Worm (Caenorhabditis elegans) whole organism, L1 larva: ENCODE measurements around the gene srsx-5.

Source experiments
- C16A3.4 ChIP-seq: fragments of 150-350 bp; optimal IDR thresholded peaks from 2 replicates; lab custom pipeline; 2014; ENCODE audit warnings: missing biosample characterization, missing genetic modification characterization
- C34B4.2 ChIP-seq: sonication (generic microtip); optimal IDR thresholded peaks from 2 replicates; lab custom pipeline; 2017; ENCODE audit warnings: mild to moderate bottlenecking, missing genetic modification characterization, missing compliant biosample characterization
- F16B12.6 ChIP-seq: fragments of 150-350 bp; optimal IDR thresholded peaks from 2 replicates; lab custom pipeline; 2014; ENCODE audit warnings: missing biosample characterization, missing genetic modification characterization
- aha-1 ChIP-seq: fragments of 150-350 bp; optimal IDR thresholded peaks from 2 replicates; lab custom pipeline; 2014; ENCODE audit warnings: missing biosample characterization, missing genetic modification characterization
- ama-1 ChIP-seq: fragments of 150-350 bp; optimal IDR thresholded peaks from 2 replicates; lab custom pipeline; 2014
- ceh-90 ChIP-seq: sonication (generic microtip); optimal IDR thresholded peaks from 2 replicates; lab custom pipeline; 2016; ENCODE audit warnings: missing genetic modification characterization, missing compliant biosample characterization
- ces-1 ChIP-seq: fragments of 150-350 bp; optimal IDR thresholded peaks from 2 replicates; lab custom pipeline; 2014; ENCODE audit warnings: missing biosample characterization, missing genetic modification reagents, missing genetic modification characterization
- dsc-1 ChIP-seq: sonication (generic microtip); optimal IDR thresholded peaks from 2 replicates; lab custom pipeline; 2016; ENCODE audit warnings: mild to moderate bottlenecking, missing genetic modification characterization, missing compliant biosample characterization
- efl-3 ChIP-seq: fragments of 200-800 bp; sonication (Bioruptor generic); optimal IDR thresholded peaks from 2 replicates; lab custom pipeline; 2018; ENCODE audit warnings: mild to moderate bottlenecking, missing genetic modification characterization, missing compliant biosample characterization
- fkh-4 ChIP-seq: sonication (generic microtip); optimal IDR thresholded peaks from 2 replicates; lab custom pipeline; 2016; ENCODE audit warnings: missing compliant biosample characterization, missing genetic modification characterization, borderline replicate concordance
- fkh-8 ChIP-seq: sonication (generic microtip); optimal IDR thresholded peaks from 2 replicates; lab custom pipeline; 2016; ENCODE audit warnings: mild to moderate bottlenecking, missing genetic modification characterization, missing compliant biosample characterization
- fos-1 ChIP-seq: fragments of 150-350 bp; optimal IDR thresholded peaks from 2 replicates; lab custom pipeline; 2014; ENCODE audit warnings: missing biosample characterization, missing genetic modification characterization
- hlh-4 ChIP-seq: sonication (generic microtip); optimal IDR thresholded peaks from 2 replicates; lab custom pipeline; 2016; ENCODE audit warnings: mild to moderate bottlenecking, missing genetic modification characterization, missing compliant biosample characterization
- jun-1 ChIP-seq: fragments of 150-350 bp; optimal IDR thresholded peaks from 2 replicates; lab custom pipeline; 2014; ENCODE audit warnings: missing biosample characterization, missing genetic modification reagents, missing genetic modification characterization
- lsy-2 ChIP-seq, 2 experiments: fragments of 150-350 bp; optimal IDR thresholded peaks; 2 replicates each; lab custom pipeline; 2014; ENCODE audit warnings: missing biosample characterization in 2 of 2, missing genetic modification characterization in 2 of 2
- mab-9 ChIP-seq: fragments of 200-800 bp; sonication (Bioruptor generic); IDR thresholded peaks from 2 replicates; pipeline ENCODE4 v1.3.6; 2022; ENCODE audit warnings: missing genetic modification reagents, missing genetic modification characterization, missing compliant biosample characterization
- mdl-1 ChIP-seq, 2 experiments: fragments of 150-350 bp; optimal IDR thresholded peaks; 2 replicates each; lab custom pipeline; 2014 to 2017; ENCODE audit warnings: missing biosample characterization in 2 of 2, missing genetic modification characterization in 2 of 2, inconsistent platforms in 1 of 2
- mef-2 ChIP-seq: fragments of 150-350 bp; optimal IDR thresholded peaks from 2 replicates; lab custom pipeline; 2014; ENCODE audit warnings: missing biosample characterization, missing genetic modification characterization
- nhr-20 ChIP-seq: sonication (generic microtip); optimal IDR thresholded peaks from 2 replicates; lab custom pipeline; 2016; ENCODE audit warnings: mild to moderate bottlenecking, missing genetic modification characterization, missing compliant biosample characterization
- nhr-28 ChIP-seq: fragments of 150-350 bp; optimal IDR thresholded peaks from 2 replicates; lab custom pipeline; 2014; ENCODE audit warnings: missing biosample characterization, missing genetic modification characterization
- nhr-47 ChIP-seq: sonication (generic microtip); optimal IDR thresholded peaks from 2 replicates; lab custom pipeline; 2016; ENCODE audit warnings: mild to moderate bottlenecking, missing genetic modification characterization, moderate library complexity, missing compliant biosample characterization
- nhr-71 ChIP-seq: sonication (generic microtip); optimal IDR thresholded peaks from 2 replicates; lab custom pipeline; 2016; ENCODE audit warnings: mild to moderate bottlenecking, missing genetic modification characterization, moderate library complexity, missing compliant biosample characterization
- nhr-76 ChIP-seq: sonication (generic microtip); optimal IDR thresholded peaks from 2 replicates; lab custom pipeline; 2017; ENCODE audit warnings: missing biosample characterization, missing genetic modification characterization
- nhr-84 ChIP-seq: sonication (generic microtip); optimal IDR thresholded peaks from 2 replicates; lab custom pipeline; 2017; ENCODE audit warnings: missing biosample characterization, missing genetic modification characterization
- nhr-85 ChIP-seq: sonication (generic microtip); peaks from one replicate; lab custom pipeline; 2016; ENCODE audit warnings: missing genetic modification characterization, inconsistent platforms, missing compliant biosample characterization
- pax-3 ChIP-seq: fragments of 200-800 bp; sonication (Bioruptor generic); optimal IDR thresholded peaks from 2 replicates; lab custom pipeline; 2018; ENCODE audit warnings: mild to moderate bottlenecking, missing genetic modification characterization, moderate library complexity, missing compliant biosample characterization
- pqm-1 ChIP-seq: sonication (generic microtip); optimal IDR thresholded peaks from 3 replicates; lab custom pipeline; 2017; ENCODE audit warnings: missing biosample characterization, missing genetic modification characterization
- snu-23 ChIP-seq: sonication (generic microtip); optimal IDR thresholded peaks from 2 replicates; lab custom pipeline; 2016; ENCODE audit warnings: missing genetic modification characterization, missing compliant biosample characterization
- unc-130 ChIP-seq: fragments of 150-350 bp; optimal IDR thresholded peaks from 2 replicates; lab custom pipeline; 2017; ENCODE audit warnings: missing biosample characterization, missing genetic modification characterization, inconsistent platforms
- unc-62 ChIP-seq: fragments of 150-350 bp; optimal IDR thresholded peaks from 2 replicates; lab custom pipeline; 2014; ENCODE audit warnings: missing biosample characterization, missing genetic modification reagents, missing genetic modification characterization
- unc-98 ChIP-seq: fragments of 200-800 bp; sonication (Bioruptor generic); IDR thresholded peaks from 2 replicates; pipeline ENCODE4 v1.3.6; 2022; ENCODE audit warnings: missing genetic modification characterization, missing compliant biosample characterization
- vab-15 ChIP-seq: sonication (generic microtip); optimal IDR thresholded peaks from 2 replicates; lab custom pipeline; 2017; ENCODE audit warnings: missing genotype, mild to moderate bottlenecking, missing genetic modification characterization, missing compliant biosample characterization
- ztf-4 ChIP-seq: fragments of 150-350 bp; optimal IDR thresholded peaks from 2 replicates; lab custom pipeline; 2014; ENCODE audit warnings: missing biosample characterization, missing genetic modification characterization

The srsx-5 gene

ce11 chrV:7926784-7927183 is 2.0 kb upstream of the srsx-5 start, which contains the start of gene srsx-6:
TSS of gene srsx-6 (plus strand) at chrV:7927084.
- no peak for TF ChIP-seq unc-62 (GFP tag; lab: Kevin White, UChicago)

ce11 chrV:7932998-7933397 is 4.2 kb downstream of the srsx-5 start, which contains the start of gene ncx-10:
TSS of gene ncx-10 (minus strand) at chrV:7933098.
- TF ChIP-seq unc-98 (GFP tag; lab: Robert Waterston, UW) (no peak), nhr-20 (tag; lab: Kevin White, UChicago) (no peak), fkh-4 (tag; lab: Kevin White, UChicago) (no peak), hlh-4 (tag; lab: Kevin White, UChicago) (no peak), nhr-47 (tag; lab: Kevin White, UChicago) (no peak), nhr-85 (no peak)
- TF ChIP-seq, all 84 proteins: peak for 0

ce11 chrV:7937152-7937551 is 8.4 kb downstream of the srsx-5 start, which contains the start of gene srsx-3:
TSS of gene srsx-3 (minus strand) at chrV:7937252.
- TF ChIP-seq vab-15, result no peak
- no peak for TF ChIP-seq aha-1 (tag; lab: Kevin White, UChicago)
- no peak for TF ChIP-seq jun-1 (tag; lab: Kevin White, UChicago)
- TF ChIP-seq unc-62 (GFP tag; lab: Kevin White, UChicago), result no peak
- TF ChIP-seq, all 84 proteins: peak for 0

- TF ChIP-seq nhr-84 (tag; lab: Kevin White, UChicago), result no peak
- TF ChIP-seq, all 84 proteins: peak for 0
Observed at ce11 chrV:7940299-7940698, 11.5 kb downstream of the srsx-5 start, which contains the start of gene srt-53. TSS of gene srt-53 (minus strand) at chrV:7940399.

- TF ChIP-seq C16A3.4 (tag; lab: Kevin White, UChicago), result no peak
- TF ChIP-seq C34B4.2, result no peak
- TF ChIP-seq ces-1, result no peak
- no peak for TF ChIP-seq ztf-4 (tag; lab: Kevin White, UChicago)
- no peak for TF ChIP-seq mab-9 (GFP tag; lab: Robert Waterston, UW)
- no peak for TF ChIP-seq efl-3
- no peak for TF ChIP-seq ama-1 (lab: Kevin White, UChicago)
- no peak for TF ChIP-seq mdl-1 (tag; optimal IDR thresholded peaks at IDR 0.05; lab: Kevin White, UChicago)
- TF ChIP-seq snu-23 (GFP tag; lab: Kevin White, UChicago), result no peak
- TF ChIP-seq nhr-76 (tag; lab: Kevin White, UChicago), result no peak
- TF ChIP-seq nhr-28 (tag; lab: Kevin White, UChicago), result no peak
- no peak for TF ChIP-seq vab-15
- TF ChIP-seq unc-130 (tag; lab: Kevin White, UChicago), result no peak
- no peak for TF ChIP-seq ceh-90 (tag; lab: Kevin White, UChicago)
Observed at ce11 chrV:7943568-7943967, 14.8 kb downstream of the srsx-5 start, which contains the start of gene Y97E10B.1. TSS of gene Y97E10B.1 (plus strand) at chrV:7943868.

- TF ChIP-seq dsc-1 (peak; percentile 48), vab-15 (no peak), fkh-8 (tag; lab: Kevin White, UChicago) (peak; percentile 14), unc-62 (GFP tag; lab: Kevin White, UChicago) (no peak), F16B12.6 (tag; lab: Kevin White, UChicago) (no peak), nhr-71 (tag; lab: Kevin White, UChicago) (no peak), ztf-4 (tag; lab: Kevin White, UChicago) (no peak)
Observed at ce11 chrV:7946229-7946628, 17.5 kb downstream of the srsx-5 start.

- TF ChIP-seq vab-15 (no peak), fos-1 (tag; lab: Kevin White, UChicago) (no peak), mef-2 (tag; lab: Kevin White, UChicago) (no peak), pqm-1 (no peak), lsy-2 (tag; optimal IDR thresholded peaks at IDR 0.05; lab: Kevin White, UChicago) (no peak), pax-3 (tag; lab: Kevin White, UChicago) (no peak)
- TF ChIP-seq, all 84 proteins: peak for 0
Observed at ce11 chrV:7952855-7953254, 24.1 kb downstream of the srsx-5 start, which contains the start of gene clec-216. TSS of gene clec-216 (minus strand) at chrV:7952955.
